Worm (Caenorhabditis elegans) whole organism, young adult: ENCODE results near the gene R144.3.
A peak's percentile ranks its signal among the peaks of the same experiment; 100 is the strongest.
"Not testable (repeated sequence)": the region's sequence is repeated elsewhere in the genome, so short reads cannot be mapped to it uniquely, and the experiment has no call there.

Experiments
- B0019.2 ChIP-seq: fragments of 200-800 bp; sonication (Bioruptor generic); conservative IDR thresholded peaks from 2 replicates; pipeline ENCODE4 v1.3.6; 2022; ENCODE audit warnings: missing genetic modification reagents, missing genetic modification characterization, missing compliant biosample characterization
- B0035.1 ChIP-seq: sonication (generic microtip); optimal IDR thresholded peaks from 2 replicates; lab custom pipeline; 2016; ENCODE audit warnings: missing genetic modification characterization, mild to moderate bottlenecking, missing compliant biosample characterization, missing genotype, missing genetic modification reagents
- F22D6.2 ChIP-seq: sonication (generic microtip); optimal IDR thresholded peaks from 2 replicates; lab custom pipeline; 2016; ENCODE audit warnings: mild to moderate bottlenecking, missing genetic modification characterization, missing compliant biosample characterization
- F33H1.4 ChIP-seq: fragments of 200-800 bp; sonication (Bioruptor generic); IDR thresholded peaks from 2 replicates; pipeline ENCODE4 v1.3.6; 2022; ENCODE audit warnings: missing genetic modification reagents, missing genetic modification characterization, missing compliant biosample characterization
- F49E8.2 ChIP-seq: sonication (generic microtip); optimal IDR thresholded peaks from 3 replicates; lab custom pipeline; 2017; ENCODE audit warnings: missing genetic modification characterization, mild to moderate bottlenecking, missing compliant biosample characterization, antibody characterized with exemption, moderate library complexity; ENCODE audit not compliant: insufficient read depth
- K12H6.12 ChIP-seq: fragments of 200-800 bp; sonication (Bioruptor generic); optimal IDR thresholded peaks from 2 replicates; lab custom pipeline; 2018; ENCODE audit warnings: mild to moderate bottlenecking, missing genetic modification characterization, missing compliant biosample characterization
- T26A5.8 ChIP-seq: sonication (generic microtip); optimal IDR thresholded peaks from 2 replicates; lab custom pipeline; 2016; ENCODE audit warnings: missing genetic modification characterization, missing compliant biosample characterization
- Y53G8AR.9 ChIP-seq: fragments of 200-800 bp; sonication (Bioruptor generic); conservative IDR thresholded peaks from 2 replicates; pipeline ENCODE4 v1.3.6; 2022; ENCODE audit warnings: missing genetic modification reagents, missing genetic modification characterization, missing compliant biosample characterization
- Y67H2A.10 ChIP-seq: fragments of 200-800 bp; sonication (Bioruptor generic); conservative IDR thresholded peaks from 2 replicates; pipeline ENCODE4 v1.3.6; 2022; ENCODE audit warnings: missing genetic modification reagents, missing genetic modification characterization, missing compliant biosample characterization
- aptf-2 ChIP-seq: fragments of 200-800 bp; sonication (Bioruptor generic); conservative IDR thresholded peaks from 2 replicates; pipeline ENCODE4 v1.3.6; 2022; ENCODE audit warnings: missing genetic modification reagents, missing genetic modification characterization, missing compliant biosample characterization
- attf-6 ChIP-seq: fragments of 200-800 bp; sonication (Bioruptor generic); IDR thresholded peaks from 2 replicates; pipeline ENCODE4 v1.3.6; 2022; ENCODE audit warnings: missing genetic modification reagents, missing genetic modification characterization, missing compliant biosample characterization
- ccch-3 ChIP-seq: fragments of 200-800 bp; sonication (Bioruptor generic); optimal IDR thresholded peaks from 2 replicates; lab custom pipeline; 2018; ENCODE audit warnings: mild to moderate bottlenecking, missing genetic modification characterization, missing compliant biosample characterization
- cebp-2 ChIP-seq: fragments of 200-800 bp; sonication (Bioruptor generic); IDR thresholded peaks from 2 replicates; pipeline ENCODE4 v1.3.6; 2022; ENCODE audit warnings: missing genetic modification characterization, missing compliant biosample characterization
- ceh-58 ChIP-seq: fragments of 200-800 bp; sonication (Bioruptor generic); IDR thresholded peaks from 2 replicates; pipeline ENCODE4 v1.3.6; 2022; ENCODE audit warnings: missing genetic modification characterization, missing compliant biosample characterization
- chd-7 ChIP-seq: sonication (generic microtip); optimal IDR thresholded peaks from 2 replicates; lab custom pipeline; 2016; ENCODE audit warnings: mild to moderate bottlenecking, missing genetic modification characterization, moderate library complexity, missing compliant biosample characterization
- die-1 ChIP-seq: sonication (generic microtip); optimal IDR thresholded peaks from 2 replicates; lab custom pipeline; 2016; ENCODE audit warnings: missing genotype, mild to moderate bottlenecking, missing genetic modification characterization, missing compliant biosample characterization
- dpff-1 ChIP-seq: sonication (generic microtip); optimal IDR thresholded peaks from 2 replicates; lab custom pipeline; 2017; ENCODE audit warnings: mild to moderate bottlenecking, missing genetic modification characterization, missing compliant biosample characterization
- egl-18 ChIP-seq: fragments of 200-800 bp; sonication (Bioruptor generic); IDR thresholded peaks from 2 replicates; pipeline ENCODE4 v1.3.6; 2022; ENCODE audit warnings: missing genetic modification reagents, missing genetic modification characterization, missing compliant biosample characterization
- egl-44 ChIP-seq: fragments of 200-800 bp; sonication (Bioruptor generic); IDR thresholded peaks from 2 replicates; pipeline ENCODE4 v1.3.6; 2022; ENCODE audit warnings: missing genetic modification reagents, missing genetic modification characterization, missing compliant biosample characterization
- ets-4 ChIP-seq: fragments of 200-800 bp; sonication (Bioruptor generic); optimal IDR thresholded peaks from 2 replicates; lab custom pipeline; 2018; ENCODE audit warnings: mild to moderate bottlenecking, missing genetic modification characterization, missing compliant biosample characterization
- fkh-3 ChIP-seq: sonication (generic microtip); optimal IDR thresholded peaks from 2 replicates; lab custom pipeline; 2016; ENCODE audit warnings: mild to moderate bottlenecking, missing genetic modification characterization, missing compliant biosample characterization
- gei-17 ChIP-seq: fragments of 200-800 bp; sonication (Bioruptor generic); optimal IDR thresholded peaks from 2 replicates; lab custom pipeline; 2018; ENCODE audit warnings: mild to moderate bottlenecking, missing genetic modification characterization, missing compliant biosample characterization
- him-1 ChIP-seq: sonication (generic microtip); optimal IDR thresholded peaks from 2 replicates; lab custom pipeline; 2016; ENCODE audit warnings: missing genotype, missing genetic modification reagents, missing genetic modification characterization, missing compliant biosample characterization
- hlh-26 ChIP-seq: fragments of 200-800 bp; sonication (Bioruptor generic); conservative IDR thresholded peaks from 2 replicates; pipeline ENCODE4 v1.3.6; 2022; ENCODE audit warnings: missing genetic modification reagents, missing genetic modification characterization, missing compliant biosample characterization
- lin-26 ChIP-seq: fragments of 200-800 bp; sonication (Bioruptor generic); IDR thresholded peaks from 2 replicates; pipeline ENCODE4 v1.3.6; 2022; ENCODE audit warnings: missing genetic modification reagents, missing genetic modification characterization, missing compliant biosample characterization
- lin-54 ChIP-seq: fragments of 200-800 bp; sonication (Bioruptor generic); optimal IDR thresholded peaks from 2 replicates; lab custom pipeline; 2018; ENCODE audit warnings: mild to moderate bottlenecking, missing genetic modification characterization, missing compliant biosample characterization
- lsl-1 ChIP-seq: fragments of 200-800 bp; sonication (Bioruptor generic); optimal IDR thresholded peaks from 2 replicates; lab custom pipeline; 2018; ENCODE audit warnings: mild to moderate bottlenecking, missing genetic modification characterization, moderate library complexity, missing compliant biosample characterization
- madf-6 ChIP-seq: fragments of 200-800 bp; sonication (Bioruptor generic); IDR thresholded peaks from 2 replicates; pipeline ENCODE4 v1.3.6; 2022; ENCODE audit warnings: missing genetic modification reagents, missing genetic modification characterization, missing compliant biosample characterization
- mel-28 ChIP-seq: sonication (generic microtip); optimal IDR thresholded peaks from 2 replicates; lab custom pipeline; 2016; ENCODE audit warnings: borderline replicate concordance, mild to moderate bottlenecking, missing genetic modification characterization, missing compliant biosample characterization
- mxl-1 ChIP-seq: sonication (generic microtip); optimal IDR thresholded peaks from 2 replicates; lab custom pipeline; 2016; ENCODE audit warnings: missing genetic modification characterization, missing compliant biosample characterization
- nfya-2 ChIP-seq: fragments of 200-800 bp; sonication (Bioruptor generic); IDR thresholded peaks from 2 replicates; pipeline ENCODE4 v1.3.6; 2022; ENCODE audit warnings: missing genetic modification reagents, missing genetic modification characterization, missing compliant biosample characterization
- nhr-120 ChIP-seq: fragments of 200-800 bp; sonication (Bioruptor generic); IDR thresholded peaks from 2 replicates; pipeline ENCODE4 v1.3.6; 2022; ENCODE audit warnings: missing genetic modification characterization, missing compliant biosample characterization
- nhr-90 ChIP-seq: sonication (generic microtip); optimal IDR thresholded peaks from 2 replicates; lab custom pipeline; 2016; ENCODE audit warnings: missing genotype, mild to moderate bottlenecking, missing genetic modification characterization, missing compliant biosample characterization
- pha-4 ChIP-seq: fragments of 150-350 bp; sonication (generic microtip); optimal IDR thresholded peaks from 2 replicates; lab custom pipeline; 2014; ENCODE audit warnings: missing biosample characterization, missing genetic modification reagents, missing genetic modification characterization
- sdz-38 ChIP-seq: sonication (generic microtip); optimal IDR thresholded peaks from 2 replicates; lab custom pipeline; 2016; ENCODE audit warnings: missing genotype, missing genetic modification characterization, missing compliant biosample characterization
- snpc-3.4 ChIP-seq: sonication (generic microtip); optimal IDR thresholded peaks from 2 replicates; lab custom pipeline; 2017; ENCODE audit warnings: missing genetic modification characterization, mild to moderate bottlenecking, missing compliant biosample characterization, antibody characterized with exemption, moderate library complexity, missing genotype, missing genetic modification reagents
- snpc-4 ChIP-seq, 5 experiments: fragments of 150-350 bp in 1 of 5; sonication (generic microtip) in 4 of 5; optimal IDR thresholded peaks; 2 replicates each; lab custom pipeline; 2014 to 2018; ENCODE audit warnings: missing genetic modification characterization in 5 of 5, missing biosample characterization in 3 of 5, antibody characterized with exemption in 2 of 5, mild to moderate bottlenecking in 2 of 5, missing compliant biosample characterization in 2 of 5, missing genotype in 2 of 5, moderate library complexity in 2 of 5, missing genetic modification reagents in 1 of 5
- tbp1 ChIP-seq: fragments of 200-800 bp; sonication (Bioruptor generic); optimal IDR thresholded peaks from 2 replicates; lab custom pipeline; 2018; ENCODE audit warnings: mild to moderate bottlenecking, missing genetic modification characterization, missing compliant biosample characterization
- xnd-1 ChIP-seq: sonication (generic microtip); optimal IDR thresholded peaks from 2 replicates; lab custom pipeline; 2016; ENCODE audit warnings: missing genotype, missing genetic modification reagents, missing genetic modification characterization, missing compliant biosample characterization
- zfh-2 ChIP-seq: fragments of 200-800 bp; sonication (Bioruptor generic); conservative IDR thresholded peaks from 2 replicates; pipeline ENCODE4 v1.3.6; 2022; ENCODE audit warnings: missing genetic modification reagents, missing genetic modification characterization, missing compliant biosample characterization
- ztf-22 ChIP-seq: fragments of 200-800 bp; sonication (Bioruptor generic); optimal IDR thresholded peaks from 2 replicates; lab custom pipeline; 2018; ENCODE audit warnings: mild to moderate bottlenecking, missing genetic modification characterization, moderate library complexity, missing compliant biosample characterization
- ztf-6 ChIP-seq: fragments of 200-800 bp; sonication (Bioruptor generic); IDR thresholded peaks from 2 replicates; pipeline ENCODE4 v1.3.6; 2022; ENCODE audit warnings: missing genetic modification reagents, missing genetic modification characterization, missing compliant biosample characterization

The R144.3 gene

ce11 chrIII:5021689-5022088 lies at the start of gene R144.3:
Gene R144.3 (plus strand): TSS chrIII:5021989.
- no peak for TF ChIP-seq hlh-26 (GFP tag; lab: Robert Waterston, UW)
- no peak for TF ChIP-seq lsl-1
- no peak for TF ChIP-seq lin-54 (GFP tag; lab: Kevin White, UChicago)
- no peak for TF ChIP-seq fkh-3 (tag; lab: Kevin White, UChicago)
- TF ChIP-seq ztf-6 (GFP tag; lab: Robert Waterston, UW): no peak
- no peak for TF ChIP-seq snpc-3.4 (tag; lab: Kevin White, UChicago)

- not testable (repeated sequence) for TF ChIP-seq tbp1; zfh-2 (GFP tag; lab: Robert Waterston, UW); aptf-2 (GFP tag; lab: Robert Waterston, UW)
These were observed 41.4 kb upstream of the R144.3 start, which contains the start of gene C27F2.6 for ce11 chrIII:4980367-4980766. Gene C27F2.6 (minus strand): TSS chrIII:4980467.

ce11 chrIII:4983961-4984360 lies 37.8 kb upstream of the R144.3 start:
- TF ChIP-seq Y53G8AR.9 (no peak), egl-18 (GFP tag; lab: Robert Waterston, UW) (no peak), K12H6.12 (tag; lab: Kevin White, UChicago) (no peak), nfya-2 (no peak), attf-6 (GFP tag; lab: Robert Waterston, UW) (no peak), mxl-1 (tag; lab: Kevin White, UChicago) (no peak), F22D6.2 (tag; lab: Kevin White, UChicago) (no peak), nhr-90 (tag; lab: Kevin White, UChicago) (no peak), cebp-2 (GFP tag; lab: Robert Waterston, UW) (no peak), F49E8.2 (tag; lab: Kevin White, UChicago) (no peak), lin-26 (GFP tag; lab: Robert Waterston, UW) (no peak), madf-6 (GFP tag; lab: Robert Waterston, UW) (no peak), him-1 (no peak), aptf-2 (GFP tag; lab: Robert Waterston, UW) (no peak), nhr-120 (GFP tag; lab: Robert Waterston, UW) (no peak), ztf-22 (GFP tag; lab: Kevin White, UChicago) (no peak), ceh-58 (GFP tag; lab: Robert Waterston, UW) (no peak), lin-54 (GFP tag; lab: Kevin White, UChicago) (no peak), gei-17 (GFP tag; lab: Kevin White, UChicago) (no peak)

ce11 chrIII:4984444-4985086 lies 37.2 kb upstream of the R144.3 start, which contains the start of gene C27F2.7:
Gene C27F2.7 (minus strand): TSS chrIII:4984494.
- TF ChIP-seq chd-7 (tag; lab: Kevin White, UChicago) (no peak), F33H1.4 (GFP tag; lab: Robert Waterston, UW) (peak; percentile 76), egl-44 (GFP tag; lab: Robert Waterston, UW) (no peak), ccch-3 (GFP tag; lab: Kevin White, UChicago) (no peak), sdz-38 (tag; lab: Kevin White, UChicago) (no peak), pha-4 (tag; lab: Kevin White, UChicago) (no peak), mxl-1 (tag; lab: Kevin White, UChicago) (no peak), snpc-3.4 (tag; lab: Kevin White, UChicago) (no peak), Y67H2A.10 (GFP tag; lab: Robert Waterston, UW) (no peak), mel-28 (tag; lab: Kevin White, UChicago) (no peak), xnd-1 (tag; lab: Kevin White, UChicago) (peak; percentile 80), T26A5.8 (no peak), lsl-1 (peak; percentile 94), ceh-58 (GFP tag; lab: Robert Waterston, UW) (no peak), B0035.1 (tag; lab: Kevin White, UChicago) (no peak), B0019.2 (GFP tag; lab: Robert Waterston, UW) (peak; percentile 68; the same call in 1 of the 2 replicates), die-1 (no peak), F49E8.2 (tag; lab: Kevin White, UChicago) (peak; percentile 72), dpff-1 (tag; lab: Kevin White, UChicago) (no peak), ets-4 (GFP tag; lab: Kevin White, UChicago) (no peak), nfya-2 (peak; percentile 92), gei-17 (GFP tag; lab: Kevin White, UChicago) (no peak), snpc-4 (GFP tag; optimal IDR thresholded peaks at IDR 0.05; lab: Kevin White, UChicago) (no peak), snpc-4 (tag; optimal IDR thresholded peaks at IDR 0.05; lab: Kevin White, UChicago) (no peak)
